Worm (Caenorhabditis elegans) whole organism, L4 larva: ENCODE results near the gene F23A7.3.

Experiments
- F26F4.8 ChIP-seq: fragments of 200-800 bp; sonication (Bioruptor generic); conservative IDR thresholded peaks from 2 replicates; pipeline ENCODE4 v1.3.6; 2022; ENCODE audit warnings: missing genetic modification characterization, missing compliant biosample characterization
- aha-1 ChIP-seq: fragments of 150-350 bp; peaks from one replicate; lab custom pipeline; 2014; ENCODE audit warnings: missing biosample characterization, missing genetic modification characterization
- ceh-44 ChIP-seq: fragments of 200-800 bp; sonication (Bioruptor generic); IDR thresholded peaks from 2 replicates; pipeline ENCODE4 v1.3.6; 2022; ENCODE audit warnings: missing genetic modification reagents, missing genetic modification characterization, missing compliant biosample characterization

DNA sequence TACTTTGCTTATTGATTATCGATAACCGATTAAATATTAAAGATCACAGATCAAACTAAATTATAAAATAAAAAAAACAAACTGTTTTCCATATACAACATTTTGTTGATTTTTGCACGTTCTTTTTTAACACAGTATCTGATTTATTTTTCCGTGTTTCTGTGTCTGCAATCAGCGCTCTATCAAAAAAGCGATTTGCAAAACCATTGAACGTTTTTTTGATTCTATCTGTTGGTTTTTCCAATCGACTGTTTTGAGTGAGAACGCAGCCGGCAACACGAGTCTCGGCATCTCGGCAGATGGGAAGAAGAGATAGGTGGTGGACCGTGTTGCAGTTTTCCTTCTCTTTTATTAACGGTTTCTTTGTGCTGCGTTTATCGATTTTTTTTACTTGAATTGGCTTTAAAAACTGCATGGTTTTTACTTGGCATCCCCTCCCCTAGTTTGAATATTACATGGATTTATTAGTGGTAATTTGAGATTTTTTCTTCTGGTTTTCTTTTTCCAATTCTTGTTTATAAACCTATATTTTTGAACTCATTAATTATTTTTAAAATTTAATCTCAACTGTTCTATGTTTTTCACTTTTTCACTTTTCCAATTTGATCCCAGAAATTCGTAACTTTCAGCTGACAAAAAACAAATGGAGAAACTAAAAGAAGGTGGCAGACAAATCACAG lies 30.4 kb upstream of the F23A7.3 start, which contains the start of gene slc-25A21:
- TF ChIP-seq F26F4.8 (no peak), ceh-44 (GFP tag; lab: Robert Waterston, UW) (no peak), aha-1 (tag; lab: Kevin White, UChicago) (no peak)
